Worm (Caenorhabditis elegans): ENCODE measurements around the gene Y32F6B.1.

The Y32F6B.1 gene

ce11 chrV:10484640-10485039 is at the start of gene Y32F6B.1:
Gene Y32F6B.1 (minus strand): TSS chrV:10484740.
- no peak for TF ChIP-seq dao-5 (tag; optimal IDR thresholded peaks at IDR 0.05)
- no peak for TF ChIP-seq W03F9.2 (tag; optimal IDR thresholded peaks at IDR 0.05)
- no peak for TF ChIP-seq him-1 (tag; optimal IDR thresholded peaks at IDR 0.05)

ce11 chrV:10532725-10533124 is 48.2 kb upstream of the Y32F6B.1 start, which contains the start of gene txt-10:
Gene txt-10 (minus strand): TSS chrV:10532825.
- no peak for TF ChIP-seq dao-5 (tag; optimal IDR thresholded peaks at IDR 0.05)
- no peak for TF ChIP-seq him-1 (tag; optimal IDR thresholded peaks at IDR 0.05)
- no peak for TF ChIP-seq W03F9.2 (tag; optimal IDR thresholded peaks at IDR 0.05)

ce11 chrV:10529600-10529999 is 45.1 kb upstream of the Y32F6B.1 start:
- TF ChIP-seq dao-5 (tag; optimal IDR thresholded peaks at IDR 0.05): no peak
- TF ChIP-seq W03F9.2 (tag; optimal IDR thresholded peaks at IDR 0.05): no peak
- TF ChIP-seq him-1 (tag; optimal IDR thresholded peaks at IDR 0.05): no peak

- no peak for TF ChIP-seq W03F9.2 (tag; optimal IDR thresholded peaks at IDR 0.05)
- TF ChIP-seq him-1 (tag; optimal IDR thresholded peaks at IDR 0.05): no peak
- TF ChIP-seq dao-5 (tag; optimal IDR thresholded peaks at IDR 0.05): no peak
Observed at ce11 chrV:10528500-10528899, 44.0 kb upstream of the Y32F6B.1 start, which contains the start of gene F25D1.3. Gene F25D1.3 (plus strand): TSS chrV:10528724.

ce11 chrV:10525902-10526301 is 41.4 kb upstream of the Y32F6B.1 start, which contains the start of the genes C35A5.8 and hda-11:
Gene C35A5.8 (minus strand): TSS chrV:10525908.
Gene hda-11 (plus strand): TSS chrV:10526184.
- TF ChIP-seq him-1 (tag; optimal IDR thresholded peaks at IDR 0.05) (peak; percentile 47), W03F9.2 (tag; optimal IDR thresholded peaks at IDR 0.05) (no peak)

ce11 chrV:10516702-10517101 is 32.2 kb upstream of the Y32F6B.1 start:
- TF ChIP-seq W03F9.2 (tag; optimal IDR thresholded peaks at IDR 0.05) (no peak), him-1 (tag; optimal IDR thresholded peaks at IDR 0.05) (no peak), dao-5 (tag; optimal IDR thresholded peaks at IDR 0.05) (no peak)

ce11 chrV:10514271-10514670 is 29.7 kb upstream of the Y32F6B.1 start, which contains the start of gene dmsr-8:
Gene dmsr-8 (minus strand): TSS chrV:10514371.
- TF ChIP-seq him-1 (tag; optimal IDR thresholded peaks at IDR 0.05) (no peak), dao-5 (tag; optimal IDR thresholded peaks at IDR 0.05) (no peak), W03F9.2 (tag; optimal IDR thresholded peaks at IDR 0.05) (no peak)

- TF ChIP-seq him-1 (tag; optimal IDR thresholded peaks at IDR 0.05) (no peak), dao-5 (tag; optimal IDR thresholded peaks at IDR 0.05) (no peak), W03F9.2 (tag; optimal IDR thresholded peaks at IDR 0.05) (no peak)
Observed at ce11 chrV:10508855-10509254, 24.3 kb upstream of the Y32F6B.1 start, which contains the start of gene C35A5.6. Gene C35A5.6 (plus strand): TSS chrV:10509137.

ce11 chrV:10505553-10505952 is 21.0 kb upstream of the Y32F6B.1 start, which contains the start of gene C35A5.5:
Gene C35A5.5 (plus strand): TSS chrV:10505853.
- TF ChIP-seq him-1 (tag; optimal IDR thresholded peaks at IDR 0.05) (no peak), dao-5 (tag; optimal IDR thresholded peaks at IDR 0.05) (no peak), W03F9.2 (tag; optimal IDR thresholded peaks at IDR 0.05) (no peak)

ce11 chrV:10503893-10504292 is 19.4 kb upstream of the Y32F6B.1 start, which contains the start of gene C35A5.10:
Gene C35A5.10 (plus strand): TSS chrV:10504193.
- TF ChIP-seq W03F9.2 (tag; optimal IDR thresholded peaks at IDR 0.05): no peak
- TF ChIP-seq him-1 (tag; optimal IDR thresholded peaks at IDR 0.05): no peak
- TF ChIP-seq dao-5 (tag; optimal IDR thresholded peaks at IDR 0.05): no peak

- TF ChIP-seq him-1 (tag; optimal IDR thresholded peaks at IDR 0.05): no peak
- no peak for TF ChIP-seq W03F9.2 (tag; optimal IDR thresholded peaks at IDR 0.05)
- TF ChIP-seq dao-5 (tag; optimal IDR thresholded peaks at IDR 0.05): no peak
Observed at ce11 chrV:10503011-10503410, 18.5 kb upstream of the Y32F6B.1 start, which contains the start of gene C35A5.11. Gene C35A5.11 (minus strand): TSS chrV:10503111.

ce11 chrV:10501295-10501694 is 16.8 kb upstream of the Y32F6B.1 start, which contains the start of gene C35A5.3:
Gene C35A5.3 (minus strand): TSS chrV:10501395.
- TF ChIP-seq him-1 (tag; optimal IDR thresholded peaks at IDR 0.05) (no peak), W03F9.2 (tag; optimal IDR thresholded peaks at IDR 0.05) (no peak), dao-5 (tag; optimal IDR thresholded peaks at IDR 0.05) (no peak)

- TF ChIP-seq W03F9.2 (tag; optimal IDR thresholded peaks at IDR 0.05) (no peak), him-1 (tag; optimal IDR thresholded peaks at IDR 0.05) (no peak), dao-5 (tag; optimal IDR thresholded peaks at IDR 0.05) (no peak)
Observed at ce11 chrV:10496733-10497132, 12.2 kb upstream of the Y32F6B.1 start, which contains the start of gene C35A5.4. Gene C35A5.4 (plus strand): TSS chrV:10497033.

- TF ChIP-seq dao-5 (tag; optimal IDR thresholded peaks at IDR 0.05) (no peak), W03F9.2 (tag; optimal IDR thresholded peaks at IDR 0.05) (no peak), him-1 (tag; optimal IDR thresholded peaks at IDR 0.05) (no peak)
Observed at ce11 chrV:10493150-10493549, 8.6 kb upstream of the Y32F6B.1 start, which contains the start of gene ugt-33. Gene ugt-33 (plus strand): TSS chrV:10493409.

- no peak for TF ChIP-seq him-1 (tag; optimal IDR thresholded peaks at IDR 0.05)
- TF ChIP-seq dao-5 (tag; optimal IDR thresholded peaks at IDR 0.05): no peak
- no peak for TF ChIP-seq W03F9.2 (tag; optimal IDR thresholded peaks at IDR 0.05)
Observed at ce11 chrV:10491443-10491842, 6.9 kb upstream of the Y32F6B.1 start, which contains the start of gene aqp-5. Gene aqp-5 (plus strand): TSS chrV:10491743.

Data from whole organism, L4/young adult.